Fruit fly (Drosophila melanogaster) ovary, adult (tissue): ENCODE results near the gene CG43880.

Source experiments
- CG17801 ChIP-seq: fragments of 200-800 bp; optimal IDR thresholded peaks from 2 replicates; lab custom pipeline; 2019; ENCODE audit warnings: missing biosample characterization, mild to moderate bottlenecking, missing genetic modification characterization, moderate library complexity; ENCODE audit not compliant: partially characterized antibody

The CG43880 gene

dm6 chr3L:7974671-7975281, 28.7 kb upstream of the CG43880 start, which contains the start of gene CG8042:
CG8042 (minus strand) TSS chr3L:7974991.
- TF ChIP-seq CG17801 (GFP tag; lab: Kevin White, UChicago) = no peak

- peak; percentile 65 for TF ChIP-seq CG17801 (GFP tag; lab: Kevin White, UChicago)
These were observed 24.3 kb upstream of the CG43880 start, which contains the start of gene RNaseX25 for dm6 chr3L:7970442-7970841. RNaseX25 (plus strand) TSS chr3L:7970588.

dm6 chr3L:7968422-7969030, 22.4 kb upstream of the CG43880 start:
- no peak for TF ChIP-seq CG17801 (GFP tag; lab: Kevin White, UChicago)

- TF ChIP-seq CG17801 (GFP tag; lab: Kevin White, UChicago) = no peak
These were observed 21.1 kb upstream of the CG43880 start for dm6 chr3L:7967203-7967602.

dm6 chr3L:7963549-7963948, 17.4 kb upstream of the CG43880 start:
- TF ChIP-seq CG17801 (GFP tag; lab: Kevin White, UChicago) = no peak

dm6 chr3L:7963022-7963421, 16.9 kb upstream of the CG43880 start:
- no peak for TF ChIP-seq CG17801 (GFP tag; lab: Kevin White, UChicago)

- no peak for TF ChIP-seq CG17801 (GFP tag; lab: Kevin White, UChicago)
These were observed 16.0 kb upstream of the CG43880 start for dm6 chr3L:7961973-7962753.

dm6 chr3L:7960707-7961695, 14.9 kb upstream of the CG43880 start:
- TF ChIP-seq CG17801 (GFP tag; lab: Kevin White, UChicago) = peak; percentile 62

- TF ChIP-seq CG17801 (GFP tag; lab: Kevin White, UChicago) = no peak
These were observed 12.6 kb upstream of the CG43880 start for dm6 chr3L:7958590-7959180.

dm6 chr3L:7958083-7958482, 12.0 kb upstream of the CG43880 start:
- no peak for TF ChIP-seq CG17801 (GFP tag; lab: Kevin White, UChicago)

dm6 chr3L:7956718-7957117, 10.6 kb upstream of the CG43880 start:
- no peak for TF ChIP-seq CG17801 (GFP tag; lab: Kevin White, UChicago)

- no peak for TF ChIP-seq CG17801 (GFP tag; lab: Kevin White, UChicago)
These were observed 8.8 kb upstream of the CG43880 start for dm6 chr3L:7954967-7955366.

- no peak for TF ChIP-seq CG17801 (GFP tag; lab: Kevin White, UChicago)
These were observed 7.6 kb upstream of the CG43880 start for dm6 chr3L:7953728-7954127.

dm6 chr3L:7952978-7953377, 6.9 kb upstream of the CG43880 start:
- no peak for TF ChIP-seq CG17801 (GFP tag; lab: Kevin White, UChicago)
